Worm (Caenorhabditis elegans) whole organism, L1 larva: ENCODE data around the gene F25B5.3.

ENCODE experiments used
- C04F5.9 ChIP-seq: sonication (generic microtip); optimal IDR thresholded peaks from 2 replicates; lab custom pipeline; 2016; ENCODE audit warnings: missing genetic modification characterization, missing compliant biosample characterization
- ama-1 ChIP-seq: fragments of 150-350 bp; optimal IDR thresholded peaks from 2 replicates; lab custom pipeline; 2014
- blmp-1 ChIP-seq: fragments of 150-350 bp; optimal IDR thresholded peaks from 2 replicates; lab custom pipeline; 2014; ENCODE audit warnings: missing biosample characterization, missing genetic modification characterization
- ceh-90 ChIP-seq: sonication (generic microtip); optimal IDR thresholded peaks from 2 replicates; lab custom pipeline; 2016; ENCODE audit warnings: missing genetic modification characterization, missing compliant biosample characterization
- fkh-8 ChIP-seq: sonication (generic microtip); optimal IDR thresholded peaks from 2 replicates; lab custom pipeline; 2016; ENCODE audit warnings: mild to moderate bottlenecking, missing genetic modification characterization, missing compliant biosample characterization
- lsy-2 ChIP-seq, 2 experiments: fragments of 150-350 bp; optimal IDR thresholded peaks; 2 replicates each; lab custom pipeline; 2014; ENCODE audit warnings: missing biosample characterization in 2 of 2, missing genetic modification characterization in 2 of 2
- mep-1 ChIP-seq: fragments of 150-350 bp; optimal IDR thresholded peaks from 2 replicates; lab custom pipeline; 2014; ENCODE audit warnings: missing biosample characterization, missing genetic modification characterization
- nhr-11 ChIP-seq: fragments of 150-350 bp; optimal IDR thresholded peaks from 2 replicates; lab custom pipeline; 2014; ENCODE audit warnings: missing biosample characterization, missing genetic modification characterization
- nhr-76 ChIP-seq: sonication (generic microtip); optimal IDR thresholded peaks from 2 replicates; lab custom pipeline; 2017; ENCODE audit warnings: missing biosample characterization, missing genetic modification characterization
- nhr-77 ChIP-seq: fragments of 150-350 bp; optimal IDR thresholded peaks from 2 replicates; lab custom pipeline; 2014; ENCODE audit warnings: missing biosample characterization, missing genetic modification characterization
- pqm-1 ChIP-seq: sonication (generic microtip); optimal IDR thresholded peaks from 3 replicates; lab custom pipeline; 2017; ENCODE audit warnings: missing biosample characterization, missing genetic modification characterization
- unc-62 ChIP-seq: fragments of 150-350 bp; optimal IDR thresholded peaks from 2 replicates; lab custom pipeline; 2014; ENCODE audit warnings: missing biosample characterization, missing genetic modification reagents, missing genetic modification characterization

ce11 chrIII:5945865-5946264 lies 2.8 kb upstream of the F25B5.3 start, which contains the start of gene F25B5.5:
- TF ChIP-seq mep-1 (tag; lab: Kevin White, UChicago) (no peak), fkh-8 (tag; lab: Kevin White, UChicago) (no peak), nhr-77 (tag; lab: Kevin White, UChicago) (no peak), ama-1 (no peak), nhr-11 (no peak), ceh-90 (tag; lab: Kevin White, UChicago) (no peak), C04F5.9 (no peak), blmp-1 (no peak), lsy-2 (tag; optimal IDR thresholded peaks at IDR 0.05; lab: Kevin White, UChicago) (no peak), unc-62 (no peak), pqm-1 (tag; lab: Kevin White, UChicago) (no peak), nhr-76 (tag; lab: Kevin White, UChicago) (no peak)
